Worm (Caenorhabditis elegans) whole organism, L2 larva: ENCODE measurements around the gene F53A2.3.

ENCODE experiments used
- ZK546.5 ChIP-seq: sonication (generic microtip); optimal IDR thresholded peaks from 2 replicates; lab custom pipeline; 2017; ENCODE audit warnings: missing biosample characterization, missing genetic modification characterization
- elt-3 ChIP-seq: sonication (generic microtip); optimal IDR thresholded peaks from 2 replicates; lab custom pipeline; 2017; ENCODE audit warnings: missing biosample characterization, missing genetic modification characterization
- nhr-237 ChIP-seq: fragments of 150-350 bp; optimal IDR thresholded peaks from 2 replicates; lab custom pipeline; 2014; ENCODE audit warnings: missing biosample characterization, missing genetic modification characterization
- ztf-11 ChIP-seq: sonication (generic microtip); optimal IDR thresholded peaks from 2 replicates; lab custom pipeline; 2017; ENCODE audit warnings: missing biosample characterization, missing genetic modification characterization

DNA sequence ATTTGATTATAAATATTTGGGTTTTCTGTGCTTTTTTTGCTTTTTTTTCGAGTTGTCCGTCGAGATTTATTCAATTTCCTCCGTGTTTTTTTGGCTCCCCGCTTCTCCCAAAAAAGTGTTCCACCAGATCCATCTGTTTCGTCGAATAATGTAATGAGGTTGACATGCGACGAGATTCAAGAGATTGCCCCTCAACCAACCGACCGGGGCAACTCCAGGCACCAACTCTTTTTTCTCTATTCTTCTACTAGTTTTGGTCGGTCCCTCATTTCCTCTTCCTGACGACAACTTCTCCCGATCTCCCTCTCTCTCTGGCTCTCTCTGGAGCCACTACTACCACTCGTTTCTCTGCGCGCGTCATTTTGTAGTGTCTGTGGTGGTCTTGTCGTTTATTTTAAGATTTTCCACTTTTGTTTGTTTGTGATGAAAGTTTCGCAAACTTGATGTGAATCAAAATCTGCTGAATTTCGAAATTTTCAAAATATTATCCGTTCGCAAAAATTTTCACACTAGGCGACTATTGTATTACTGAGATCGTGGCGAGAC, 8.3 kb upstream of the F53A2.3 start:
- TF ChIP-seq ZK546.5 = no peak
- no peak for TF ChIP-seq nhr-237 (tag; lab: Kevin White, UChicago)
- TF ChIP-seq elt-3 (tag; lab: Kevin White, UChicago) = no peak
- no peak for TF ChIP-seq ztf-11 (tag; lab: Kevin White, UChicago)
